Worm (Caenorhabditis elegans): ENCODE results near the gene cbd-1.
"Not testable (repeated sequence)": the region's sequence is repeated elsewhere in the genome, so short reads cannot be mapped to it uniquely, and the experiment has no call there.

DNA sequence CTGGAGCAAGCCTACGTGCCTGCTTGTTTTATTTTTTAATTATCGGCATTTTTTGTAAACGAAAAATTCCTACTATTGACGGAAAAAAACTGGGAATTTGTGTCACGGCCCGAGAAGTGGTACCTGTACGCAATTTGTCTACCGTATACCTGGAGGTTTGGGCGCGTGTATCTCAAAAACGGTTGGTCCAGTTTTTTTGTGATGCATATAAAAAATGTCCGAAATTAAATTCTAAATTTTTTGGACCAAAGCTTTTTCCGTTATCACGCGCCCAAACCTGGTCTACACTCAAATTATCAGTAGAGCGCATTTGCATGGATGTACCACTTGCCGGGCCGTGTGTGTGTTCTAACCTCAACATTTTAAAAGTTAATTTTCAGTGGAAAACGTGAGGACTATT, 43.9 kb downstream of the cbd-1 start, which contains the start of gene F22B3.5:
- TF ChIP-seq ama-1 (optimal IDR thresholded peaks at IDR 0.05); F13C5.2 (tag; optimal IDR thresholded peaks at IDR 0.05); hmbx-1 (tag; optimal IDR thresholded peaks at IDR 0.05); hnd-1 (tag; optimal IDR thresholded peaks at IDR 0.05); aly-1 (tag; optimal IDR thresholded peaks at IDR 0.05); scrt-1 (GFP tag; IDR thresholded peaks at IDR 0.05); tbx-11 (GFP tag; IDR thresholded peaks at IDR 0.05); hmg-4 (GFP tag; optimal IDR thresholded peaks at IDR 0.05); B0310.2 (tag; optimal IDR thresholded peaks at IDR 0.05): not testable (repeated sequence)
